Fruit fly (Drosophila melanogaster) whole organism, embryonic: ENCODE data around the gene Gel.

Experiments
- Atf-2 ChIP-seq: fragments of 200-800 bp; sonication (Bioruptor generic); optimal IDR thresholded peaks from 2 replicates; lab custom pipeline; 2016; ENCODE audit warnings: missing biosample characterization, missing genetic modification characterization
- Atf6 ChIP-seq: fragments of 200-800 bp; sonication (Bioruptor generic); IDR thresholded peaks from 2 replicates; pipeline ENCODE4 v1.3.6; 2022; ENCODE audit warnings: missing biosample characterization, missing genetic modification characterization
- CG10431 ChIP-seq: fragments of 200-800 bp; sonication (Bioruptor generic); optimal IDR thresholded peaks from 3 replicates; lab custom pipeline; 2018; ENCODE audit warnings: missing biosample characterization, mild to moderate bottlenecking, missing genetic modification characterization
- CG13296 ChIP-seq: fragments of 200-800 bp; sonication (Bioruptor generic); optimal IDR thresholded peaks from 3 replicates; lab custom pipeline; 2018; ENCODE audit warnings: missing biosample characterization, mild to moderate bottlenecking, missing genetic modification characterization
- CG14014 ChIP-seq: fragments of 200-800 bp; sonication (Bioruptor generic); IDR thresholded peaks from 2 replicates; pipeline ENCODE4 v1.3.6; 2022; ENCODE audit warnings: missing biosample characterization, missing genetic modification characterization
- CG15479 ChIP-seq: fragments of 200-800 bp; sonication (Bioruptor generic); optimal IDR thresholded peaks from 3 replicates; lab custom pipeline; 2019; ENCODE audit warnings: missing biosample characterization, mild to moderate bottlenecking, missing genetic modification characterization, moderate library complexity
- CG17361 ChIP-seq: fragments of 200-800 bp; sonication (Bioruptor generic); IDR thresholded peaks from 3 replicates; pipeline ENCODE4 v1.3.6; 2022; ENCODE audit warnings: missing biosample characterization, missing genetic modification characterization
- CG2116 ChIP-seq: fragments of 200-800 bp; sonication (Bioruptor generic); optimal IDR thresholded peaks from 3 replicates; lab custom pipeline; 2018; ENCODE audit warnings: missing biosample characterization, mild to moderate bottlenecking, missing genetic modification characterization
- CG30431 ChIP-seq: fragments of 200-800 bp; sonication (Bioruptor generic); optimal IDR thresholded peaks from 2 replicates; lab custom pipeline; 2017; ENCODE audit warnings: missing biosample characterization, missing genetic modification characterization
- CG3065 ChIP-seq: fragments of 200-800 bp; sonication (Bioruptor generic); optimal IDR thresholded peaks from 2 replicates; lab custom pipeline; 2016; ENCODE audit warnings: missing biosample characterization, missing genetic modification characterization
- CG3163 ChIP-seq: fragments of 200-800 bp; sonication (Bioruptor generic); optimal IDR thresholded peaks from 3 replicates; lab custom pipeline; 2016; ENCODE audit warnings: missing biosample characterization, missing genetic modification characterization
- CG3838 ChIP-seq: fragments of 200-800 bp; sonication (Bioruptor generic); optimal IDR thresholded peaks from 3 replicates; lab custom pipeline; 2016; ENCODE audit warnings: missing biosample characterization, missing genetic modification characterization
- CG6254 ChIP-seq: fragments of 200-800 bp; sonication (Bioruptor generic); optimal IDR thresholded peaks from 3 replicates; lab custom pipeline; 2017; ENCODE audit warnings: mild to moderate bottlenecking, missing biosample characterization, missing genetic modification reagents, missing genetic modification characterization
- CG6813 ChIP-seq: fragments of 200-800 bp; sonication (Bioruptor generic); optimal IDR thresholded peaks from 2 replicates; lab custom pipeline; 2017; ENCODE audit warnings: missing biosample characterization, missing genetic modification characterization, mild to moderate bottlenecking, moderate library complexity, missing genetic modification reagents
- CG8281 ChIP-seq: fragments of 200-800 bp; sonication (Bioruptor generic); optimal IDR thresholded peaks from 2 replicates; lab custom pipeline; 2018; ENCODE audit warnings: missing biosample characterization, mild to moderate bottlenecking, missing genetic modification characterization, moderate library complexity
- CG8478 ChIP-seq: fragments of >200 bp; optimal IDR thresholded peaks from 2 replicates; lab custom pipeline; 2018
- CG9876 ChIP-seq: fragments of 200-800 bp; sonication (Bioruptor generic); optimal IDR thresholded peaks from 2 replicates; lab custom pipeline; 2016; ENCODE audit warnings: missing biosample characterization, missing genetic modification characterization
- CoRest ChIP-seq: fragments of 200-800 bp; sonication (Bioruptor generic); optimal IDR thresholded peaks from 3 replicates; lab custom pipeline; 2018; ENCODE audit warnings: missing biosample characterization, mild to moderate bottlenecking, missing genetic modification characterization, moderate library complexity
- D ChIP-seq, 2 experiments: fragments of 200-800 bp in 1 of 2; fragments of >200 bp in 1 of 2; sonication (Bioruptor generic) in 1 of 2; optimal IDR thresholded peaks; 2 replicates in 1 of 2; 3 replicates in 1 of 2; lab custom pipeline; 2017; ENCODE audit warnings: mild to moderate bottlenecking in 1 of 2, missing biosample characterization in 1 of 2, missing genetic modification characterization in 1 of 2, missing genetic modification reagents in 1 of 2
- GATAe ChIP-seq: fragments of 200-800 bp; sonication (Bioruptor generic); conservative IDR thresholded peaks from 2 replicates; pipeline ENCODE4 v1.3.6; 2022; ENCODE audit warnings: missing biosample characterization, missing genetic modification characterization
- HLH54F ChIP-seq: fragments of 200-800 bp; sonication (Bioruptor generic); optimal IDR thresholded peaks from 3 replicates; lab custom pipeline; 2016; ENCODE audit warnings: missing biosample characterization, missing genetic modification characterization
- Hey ChIP-seq: fragments of 200-800 bp; sonication (Bioruptor generic); optimal IDR thresholded peaks from 3 replicates; lab custom pipeline; 2018; ENCODE audit warnings: missing biosample characterization, mild to moderate bottlenecking, missing genetic modification characterization
- Hr78 ChIP-seq, 2 experiments: fragments of 200-800 bp in 1 of 2; fragments of >200 bp in 1 of 2; sonication (Bioruptor generic) in 1 of 2; optimal IDR thresholded peaks; 2 replicates each; lab custom pipeline; 2017 to 2019; ENCODE audit warnings: missing biosample characterization in 2 of 2, missing genetic modification characterization in 2 of 2, mild to moderate bottlenecking in 1 of 2, moderate library complexity in 1 of 2
- MBD-R2 ChIP-seq: fragments of 200-800 bp; sonication (Bioruptor generic); IDR thresholded peaks from 2 replicates; pipeline ENCODE4 v1.3.6; 2022; ENCODE audit warnings: missing biosample characterization, missing genetic modification characterization
- Pdp1 ChIP-seq, 2 experiments: fragments of 200-800 bp; sonication (Bioruptor generic); optimal IDR thresholded peaks; 3 replicates each; lab custom pipeline; 2016; ENCODE audit warnings: missing biosample characterization in 2 of 2, missing genetic modification characterization in 2 of 2, mild to moderate bottlenecking in 1 of 2, moderate library complexity in 1 of 2
- Sin3A ChIP-seq: fragments of >200 bp; optimal IDR thresholded peaks from 2 replicates; lab custom pipeline; 2018
- Taf1 ChIP-seq: fragments of 200-800 bp; sonication (Bioruptor generic); IDR thresholded peaks from 2 replicates; pipeline ENCODE4 v1.3.6; 2022; ENCODE audit warnings: missing biosample characterization, missing genetic modification characterization
- abd-A ChIP-seq: fragments of 200-800 bp; sonication (Bioruptor generic); optimal IDR thresholded peaks from 3 replicates; lab custom pipeline; 2019; ENCODE audit warnings: missing biosample characterization, mild to moderate bottlenecking, missing genetic modification characterization, moderate library complexity
- ap ChIP-seq: fragments of 200-800 bp; sonication (Bioruptor generic); IDR thresholded peaks from 2 replicates; pipeline ENCODE4 v1.3.6; 2022; ENCODE audit warnings: missing biosample characterization, missing genetic modification characterization
- chinmo ChIP-seq: fragments of 200-800 bp; sonication (Bioruptor generic); IDR thresholded peaks from 4 replicates; pipeline ENCODE4 v1.3.6; 2022; ENCODE audit warnings: missing biosample characterization, missing genetic modification characterization; ENCODE audit not compliant: partially characterized antibody
- dimm ChIP-seq: fragments of 200-800 bp; sonication (Bioruptor generic); IDR thresholded peaks from 2 replicates; pipeline ENCODE4 v1.3.6; 2022; ENCODE audit warnings: missing biosample characterization, missing genetic modification characterization
- dmrt11E ChIP-seq: fragments of 200-800 bp; sonication (Bioruptor generic); optimal IDR thresholded peaks from 3 replicates; lab custom pipeline; 2018; ENCODE audit warnings: missing biosample characterization, mild to moderate bottlenecking, missing genetic modification characterization, moderate library complexity
- dpn ChIP-seq, 2 experiments: fragments of 200-800 bp; sonication (Bioruptor generic); optimal IDR thresholded peaks; 3 replicates each; lab custom pipeline; 2016; ENCODE audit warnings: missing biosample characterization in 2 of 2, missing genetic modification characterization in 2 of 2
- fd96Cb ChIP-seq: fragments of 200-800 bp; sonication (Bioruptor generic); optimal IDR thresholded peaks from 2 replicates; lab custom pipeline; 2018; ENCODE audit warnings: missing biosample characterization, mild to moderate bottlenecking, missing genetic modification characterization, moderate library complexity
- ftz-f1 ChIP-seq: fragments of 200-800 bp; sonication (Bioruptor generic); optimal IDR thresholded peaks from 2 replicates; lab custom pipeline; 2016; ENCODE audit warnings: missing biosample characterization, missing genetic modification characterization
- gcm ChIP-seq: fragments of 200-800 bp; sonication (Bioruptor generic); optimal IDR thresholded peaks from 2 replicates; lab custom pipeline; 2019; ENCODE audit warnings: missing biosample characterization, mild to moderate bottlenecking, missing genetic modification characterization, moderate library complexity
- gcm2 ChIP-seq: fragments of 200-800 bp; sonication (Bioruptor generic); optimal IDR thresholded peaks from 2 replicates; lab custom pipeline; 2016; ENCODE audit warnings: missing biosample characterization, missing genetic modification characterization
- gro ChIP-seq: fragments of 200-800 bp; sonication (Bioruptor generic); optimal IDR thresholded peaks from 2 replicates; lab custom pipeline; 2016; ENCODE audit warnings: missing biosample characterization, missing genetic modification characterization
- ind ChIP-seq: fragments of 200-800 bp; sonication (Bioruptor generic); optimal IDR thresholded peaks from 3 replicates; lab custom pipeline; 2016; ENCODE audit warnings: missing biosample characterization, missing genetic modification characterization
- insv ChIP-seq, 2 experiments: fragments of 200-800 bp; sonication (Bioruptor generic); optimal IDR thresholded peaks; 3 replicates each; lab custom pipeline; 2016 to 2018; ENCODE audit warnings: missing biosample characterization in 2 of 2, missing genetic modification characterization in 2 of 2
- lbe ChIP-seq: fragments of 200-800 bp; sonication (Bioruptor generic); optimal IDR thresholded peaks from 2 replicates; lab custom pipeline; 2016; ENCODE audit warnings: missing biosample characterization, mild to moderate bottlenecking, missing genetic modification characterization
- lilli ChIP-seq: fragments of 200-800 bp; sonication (Bioruptor generic); optimal IDR thresholded peaks from 3 replicates; lab custom pipeline; 2016; ENCODE audit warnings: missing biosample characterization, missing genetic modification characterization
- mam ChIP-seq: fragments of 200-800 bp; sonication (Bioruptor generic); optimal IDR thresholded peaks from 3 replicates; lab custom pipeline; 2016; ENCODE audit warnings: missing biosample characterization, missing genetic modification characterization
- mirr ChIP-seq: fragments of 200-800 bp; sonication (Bioruptor generic); optimal IDR thresholded peaks from 3 replicates; lab custom pipeline; 2018; ENCODE audit warnings: missing biosample characterization, mild to moderate bottlenecking, missing genetic modification characterization
- oc ChIP-seq: fragments of 200-800 bp; sonication (Bioruptor generic); optimal IDR thresholded peaks from 2 replicates; lab custom pipeline; 2018; ENCODE audit warnings: missing biosample characterization, mild to moderate bottlenecking, missing genetic modification characterization, moderate library complexity
- onecut ChIP-seq: fragments of 200-800 bp; sonication (Bioruptor generic); IDR thresholded peaks from 2 replicates; pipeline ENCODE4 v1.3.6; 2022; ENCODE audit warnings: missing biosample characterization, missing genetic modification characterization
- so ChIP-seq: fragments of 200-800 bp; sonication (Bioruptor generic); IDR thresholded peaks from 3 replicates; pipeline ENCODE4 v1.3.6; 2022; ENCODE audit warnings: missing biosample characterization, missing genetic modification characterization
- tna ChIP-seq: fragments of 200-800 bp; sonication (Bioruptor generic); IDR thresholded peaks from 2 replicates; pipeline ENCODE4 v1.3.6; 2022; ENCODE audit warnings: missing biosample characterization, missing genetic modification characterization; ENCODE audit not compliant: partially characterized antibody
- vvl ChIP-seq: fragments of 200-800 bp; sonication (Bioruptor generic); IDR thresholded peaks from 2 replicates; pipeline ENCODE4 v1.3.6; 2022; ENCODE audit warnings: missing biosample characterization, missing genetic modification characterization
- yki ChIP-seq: fragments of >200 bp; optimal IDR thresholded peaks from 3 replicates; lab custom pipeline; 2018
- zfh2 ChIP-seq: fragments of 200-800 bp; sonication (Bioruptor generic); optimal IDR thresholded peaks from 2 replicates; lab custom pipeline; 2016; ENCODE audit warnings: missing biosample characterization, missing genetic modification characterization

Gel gene

DNA sequence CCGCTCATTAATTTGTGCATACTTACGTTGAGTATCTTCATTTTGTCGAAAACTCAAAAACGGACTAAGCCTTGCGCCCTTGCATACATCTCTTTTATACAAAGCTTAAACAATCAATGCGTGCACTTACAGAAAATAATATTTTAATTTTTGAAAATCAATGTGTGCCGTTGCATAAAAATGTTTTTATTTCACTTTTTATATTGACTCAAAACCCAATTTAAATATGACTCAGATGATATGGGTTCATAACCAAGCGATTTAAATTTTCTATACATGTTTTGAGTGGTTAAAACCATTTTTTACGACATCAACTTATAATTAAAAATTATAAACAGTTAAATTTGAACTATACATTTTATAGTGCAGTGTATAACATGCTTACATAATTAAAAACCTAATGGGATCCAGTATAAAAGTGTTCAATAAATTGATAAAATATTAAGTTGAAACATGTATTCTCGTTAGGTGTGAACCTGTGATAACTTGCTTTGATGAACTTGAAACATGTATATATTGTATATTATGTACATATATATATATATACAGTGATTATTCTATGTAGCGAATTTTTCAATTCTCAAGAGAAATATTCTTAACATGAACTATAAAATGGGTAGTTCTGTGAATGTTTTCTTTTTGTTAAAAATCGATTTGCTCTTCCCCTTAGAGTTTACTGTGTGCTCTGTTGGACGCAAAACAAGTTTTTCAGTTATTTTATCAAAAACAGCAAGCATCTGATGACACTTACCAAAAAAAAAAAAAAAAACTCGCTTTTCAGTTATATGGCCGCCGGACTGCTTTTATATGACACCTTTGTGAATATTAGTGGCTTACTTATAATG lies 8.3 kb downstream of the Gel start, which contains the start of gene CG34305 (continued):
- TF ChIP-seq CG3838 (GFP tag; lab: Kevin White, UChicago) (no peak), mirr (GFP tag; lab: Kevin White, UChicago) (no peak), CG2116 (GFP tag; lab: Kevin White, UChicago) (no peak), fd96Cb (tag; lab: Kevin White, UChicago) (no peak), yki (lab: Kevin White, UChicago) (no peak), CoRest (peak; percentile 17), chinmo (GFP tag; lab: Robert Waterston, UW) (no peak), so (GFP tag; lab: Robert Waterston, UW) (no peak), CG14014 (GFP tag; lab: Robert Waterston, UW) (no peak), Atf-2 (GFP tag; lab: Kevin White, UChicago) (no peak), lilli (GFP tag; lab: Kevin White, UChicago) (peak; percentile 4), lbe (GFP tag; lab: Kevin White, UChicago) (no peak), dpn (GFP tag; optimal IDR thresholded peaks at IDR 0.05; lab: Kevin White, UChicago) (no peak), CG3163 (GFP tag; lab: Kevin White, UChicago) (no peak), Pdp1 (GFP tag; optimal IDR thresholded peaks at IDR 0.05; lab: Kevin White, UChicago) (peak in 1 of 2 experiments; percentile 15), CG6254 (GFP tag; lab: Kevin White, UChicago) (no peak), MBD-R2 (GFP tag; lab: Robert Waterston, UW) (no peak), CG9876 (GFP tag; lab: Kevin White, UChicago) (no peak), CG15479 (GFP tag; lab: Kevin White, UChicago) (no peak), dmrt11E (tag; lab: Kevin White, UChicago) (no peak), CG30431 (GFP tag; lab: Kevin White, UChicago) (no peak), zfh2 (GFP tag; lab: Kevin White, UChicago) (no peak), Taf1 (no peak), GATAe (GFP tag; lab: Robert Waterston, UW) (no peak), HLH54F (GFP tag; lab: Kevin White, UChicago) (no peak), insv (GFP tag; optimal IDR thresholded peaks at IDR 0.05; lab: Kevin White, UChicago) (no peak), CG10431 (GFP tag; lab: Kevin White, UChicago) (no peak), ap (GFP tag; lab: Robert Waterston, UW) (no peak), gro (GFP tag; lab: Kevin White, UChicago) (no peak), ind (GFP tag; lab: Kevin White, UChicago) (no peak), dimm (GFP tag; lab: Robert Waterston, UW) (no peak), CG13296 (no peak), onecut (GFP tag; lab: Robert Waterston, UW) (peak; percentile 89), gcm2 (GFP tag; lab: Kevin White, UChicago) (no peak), tna (no peak), CG6813 (no peak), CG17361 (peak; percentile 52; the same call in 2 of the 3 replicates), gcm (no peak), ftz-f1 (no peak)
- TF ChIP-seq, all 482 proteins: peak for 49

DNA sequence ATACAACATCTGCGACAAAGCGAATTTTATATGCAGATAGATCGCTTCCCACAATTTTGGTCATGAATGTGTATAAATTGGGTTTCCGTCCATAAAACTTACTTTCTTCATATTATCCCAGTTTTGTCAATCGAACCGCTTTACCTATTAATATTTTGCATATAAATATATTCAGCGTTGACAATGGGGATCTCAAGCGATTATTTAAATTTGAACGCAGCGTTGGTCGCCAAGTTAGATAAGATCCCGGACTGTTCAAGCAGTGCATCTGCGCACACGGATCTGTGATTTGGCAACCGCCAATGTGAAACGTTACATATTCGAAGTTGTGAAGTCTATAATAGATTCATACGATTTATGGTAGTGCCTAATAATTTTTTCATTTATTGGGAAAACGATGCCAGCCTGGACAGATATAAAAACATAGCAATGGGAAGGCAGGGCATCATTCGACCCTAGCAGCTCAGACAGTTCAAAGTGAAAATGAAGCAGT lies 11.6 kb downstream of the Gel start, which contains the start of gene TwdlF:
Gene TwdlF, plus strand, starts transcription at position 443 of the 493 bp plus-strand sequence.
- no peak for TF ChIP-seq Hey
- TF ChIP-seq Sin3A: no peak
- peak; percentile 58; the same call in 1 of the 2 replicates for TF ChIP-seq vvl (GFP tag; lab: Robert Waterston, UW)
- no peak for TF ChIP-seq mam
- no peak for TF ChIP-seq CG3065 (GFP tag; lab: Kevin White, UChicago)
- no peak for TF ChIP-seq CG8478 (lab: Kevin White, UChicago)
- no peak for TF ChIP-seq D (optimal IDR thresholded peaks at IDR 0.05; lab: Kevin White, UChicago)
- no peak for TF ChIP-seq D (GFP tag; optimal IDR thresholded peaks at IDR 0.05; lab: Kevin White, UChicago)
- TF ChIP-seq abd-A (tag; lab: Kevin White, UChicago): peak; percentile 25
- peak; percentile 67 for TF ChIP-seq oc (tag; lab: Kevin White, UChicago)
- TF ChIP-seq CG8281 (tag; lab: Kevin White, UChicago): no peak
- TF ChIP-seq Hr78 (GFP tag; optimal IDR thresholded peaks at IDR 0.05; lab: Kevin White, UChicago): no peak
- TF ChIP-seq Atf6: no peak
